Worm (Caenorhabditis elegans) whole organism, young adult: ENCODE results near the gene F53C11.9.
A peak's percentile ranks its signal among the peaks of the same experiment; 100 is the strongest.

Experiments used
- B0336.3 ChIP-seq: fragments of 200-800 bp; sonication (Bioruptor generic); IDR thresholded peaks from 2 replicates; pipeline ENCODE4 v1.3.6; 2022; ENCODE audit warnings: missing genetic modification characterization, missing compliant biosample characterization
- D2030.7 ChIP-seq: fragments of 200-800 bp; sonication (Bioruptor generic); IDR thresholded peaks from 2 replicates; pipeline ENCODE4 v1.3.6; 2022; ENCODE audit warnings: missing genetic modification reagents, missing genetic modification characterization, missing compliant biosample characterization
- K12H6.12 ChIP-seq: fragments of 200-800 bp; sonication (Bioruptor generic); optimal IDR thresholded peaks from 2 replicates; lab custom pipeline; 2018; ENCODE audit warnings: mild to moderate bottlenecking, missing genetic modification characterization, missing compliant biosample characterization
- Y56A3A.18 ChIP-seq: fragments of 200-800 bp; sonication (Bioruptor generic); IDR thresholded peaks from 2 replicates; pipeline ENCODE4 v1.3.6; 2022; ENCODE audit warnings: missing genetic modification reagents, missing genetic modification characterization, missing compliant biosample characterization
- Y95B8A.8 ChIP-seq: fragments of 200-800 bp; sonication (Bioruptor generic); IDR thresholded peaks from 2 replicates; pipeline ENCODE4 v1.3.6; 2022; ENCODE audit warnings: missing genetic modification reagents, missing genetic modification characterization, missing compliant biosample characterization
- ZK185.1 ChIP-seq: sonication (generic microtip); optimal IDR thresholded peaks from 2 replicates; lab custom pipeline; 2016; ENCODE audit warnings: mild to moderate bottlenecking, missing genetic modification characterization, missing compliant biosample characterization; ENCODE audit not compliant: poor library complexity, severe bottlenecking
- ama-1 ChIP-seq, 3 experiments: fragments of 150-350 bp in 1 of 3; sonication (generic microtip) in 2 of 3; optimal IDR thresholded peaks; 2 replicates each; lab custom pipeline; 2014 to 2018; ENCODE audit warnings: missing biosample characterization in 2 of 3, missing genetic modification characterization in 2 of 3, missing genetic modification reagents in 2 of 3
- atf-7 ChIP-seq: sonication (generic microtip); optimal IDR thresholded peaks from 2 replicates; lab custom pipeline; 2017; ENCODE audit warnings: mild to moderate bottlenecking, missing genetic modification characterization, missing compliant biosample characterization
- athp-1 ChIP-seq: sonication (generic microtip); optimal IDR thresholded peaks from 2 replicates; lab custom pipeline; 2017; ENCODE audit warnings: mild to moderate bottlenecking, missing genetic modification characterization, missing compliant biosample characterization
- attf-3 ChIP-seq: fragments of 200-800 bp; sonication (Bioruptor generic); conservative IDR thresholded peaks from 2 replicates; pipeline ENCODE4 v1.3.6; 2022; ENCODE audit warnings: missing genetic modification reagents, missing genetic modification characterization, missing compliant biosample characterization
- cebp-1 ChIP-seq, 2 experiments: fragments of 200-800 bp in 1 of 2; sonication (Bioruptor generic) in 1 of 2; sonication (generic microtip) in 1 of 2; IDR thresholded peaks in 1 of 2; optimal IDR thresholded peaks in 1 of 2; 2 replicates each; pipeline versions ENCODE4 v1.3.6 to Lab custom; 2017 to 2022; ENCODE audit warnings: missing compliant biosample characterization in 2 of 2, missing genetic modification characterization in 2 of 2, mild to moderate bottlenecking in 1 of 2, missing genetic modification reagents in 1 of 2, moderate library complexity in 1 of 2
- ceh-100 ChIP-seq: fragments of 200-800 bp; sonication (Bioruptor generic); IDR thresholded peaks from 2 replicates; pipeline ENCODE4 v1.3.6; 2022; ENCODE audit warnings: missing genetic modification reagents, missing genetic modification characterization, missing compliant biosample characterization
- ceh-27 ChIP-seq: fragments of 200-800 bp; sonication (Bioruptor generic); optimal IDR thresholded peaks from 2 replicates; lab custom pipeline; 2018; ENCODE audit warnings: mild to moderate bottlenecking, missing genetic modification characterization, moderate library complexity, missing compliant biosample characterization
- ceh-58 ChIP-seq: fragments of 200-800 bp; sonication (Bioruptor generic); IDR thresholded peaks from 2 replicates; pipeline ENCODE4 v1.3.6; 2022; ENCODE audit warnings: missing genetic modification characterization, missing compliant biosample characterization
- dox-1 ChIP-seq: fragments of 200-800 bp; sonication (Bioruptor generic); IDR thresholded peaks from 2 replicates; pipeline ENCODE4 v1.3.6; 2022; ENCODE audit warnings: missing genetic modification reagents, missing genetic modification characterization, missing compliant biosample characterization
- dpff-1 ChIP-seq: sonication (generic microtip); optimal IDR thresholded peaks from 2 replicates; lab custom pipeline; 2017; ENCODE audit warnings: mild to moderate bottlenecking, missing genetic modification characterization, missing compliant biosample characterization
- hmg-1.2 ChIP-seq: fragments of 200-800 bp; sonication (Bioruptor generic); IDR thresholded peaks from 2 replicates; pipeline ENCODE4 v1.3.6; 2022; ENCODE audit warnings: missing genetic modification reagents, missing genetic modification characterization, missing compliant biosample characterization
- hrde-1 ChIP-seq: sonication (generic microtip); optimal IDR thresholded peaks from 2 replicates; lab custom pipeline; 2016; ENCODE audit warnings: missing genetic modification characterization, mild to moderate bottlenecking, missing compliant biosample characterization, moderate library complexity, missing genotype, missing genetic modification reagents, borderline replicate concordance
- hsf-1 ChIP-seq: fragments of 200-800 bp; sonication (Bioruptor generic); IDR thresholded peaks from 2 replicates; pipeline ENCODE4 v1.3.6; 2022; ENCODE audit warnings: missing genetic modification reagents, missing genetic modification characterization, missing compliant biosample characterization
- let-526 ChIP-seq: fragments of 200-800 bp; sonication (Bioruptor generic); IDR thresholded peaks from 2 replicates; pipeline ENCODE4 v1.3.6; 2022; ENCODE audit warnings: missing genetic modification reagents, missing genetic modification characterization, missing compliant biosample characterization
- let-607 ChIP-seq, 2 experiments: fragments of 200-800 bp in 1 of 2; sonication (Bioruptor generic) in 1 of 2; sonication (generic microtip) in 1 of 2; optimal IDR thresholded peaks; 2 replicates each; lab custom pipeline; 2016 to 2018; ENCODE audit warnings: mild to moderate bottlenecking in 2 of 2, missing compliant biosample characterization in 2 of 2, missing genetic modification characterization in 2 of 2, moderate library complexity in 2 of 2, missing genotype in 1 of 2
- lin-35 ChIP-seq, 3 experiments: fragments of 150-350 bp in 2 of 3; sonication (generic microtip) in 1 of 3; optimal IDR thresholded peaks; 2 replicates each; lab custom pipeline; 2014 to 2018; ENCODE audit warnings: missing biosample characterization in 3 of 3, missing genetic modification characterization in 3 of 3, missing genetic modification reagents in 3 of 3
- lin-54 ChIP-seq: fragments of 200-800 bp; sonication (Bioruptor generic); optimal IDR thresholded peaks from 2 replicates; lab custom pipeline; 2018; ENCODE audit warnings: mild to moderate bottlenecking, missing genetic modification characterization, missing compliant biosample characterization
- madf-10 ChIP-seq: sonication (generic microtip); optimal IDR thresholded peaks from 2 replicates; lab custom pipeline; 2016; ENCODE audit warnings: mild to moderate bottlenecking, missing genetic modification characterization, missing compliant biosample characterization
- madf-8 ChIP-seq: fragments of 200-800 bp; sonication (Bioruptor generic); conservative IDR thresholded peaks from 2 replicates; pipeline ENCODE4 v1.3.6; 2022; ENCODE audit warnings: missing genetic modification reagents, missing genetic modification characterization, missing compliant biosample characterization
- mcd-1 ChIP-seq: fragments of 200-800 bp; sonication (Bioruptor generic); IDR thresholded peaks from 2 replicates; pipeline ENCODE4 v1.3.6; 2022; ENCODE audit warnings: missing genetic modification reagents, missing genetic modification characterization, missing compliant biosample characterization
- nhr-80 ChIP-seq: sonication (generic microtip); optimal IDR thresholded peaks from 2 replicates; lab custom pipeline; 2016; ENCODE audit warnings: missing genetic modification characterization, missing compliant biosample characterization
- nhr-90 ChIP-seq: sonication (generic microtip); optimal IDR thresholded peaks from 2 replicates; lab custom pipeline; 2016; ENCODE audit warnings: missing genotype, mild to moderate bottlenecking, missing genetic modification characterization, missing compliant biosample characterization
- rcor-1 ChIP-seq: fragments of 200-800 bp; sonication (Bioruptor generic); IDR thresholded peaks from 2 replicates; pipeline ENCODE4 v1.3.6; 2022; ENCODE audit warnings: missing genetic modification reagents, missing genetic modification characterization, missing compliant biosample characterization
- snpc-1.1 ChIP-seq: sonication (generic microtip); optimal IDR thresholded peaks from 2 replicates; lab custom pipeline; 2017; ENCODE audit warnings: missing genetic modification characterization, mild to moderate bottlenecking, missing compliant biosample characterization, antibody characterized with exemption, moderate library complexity, missing genotype, missing genetic modification reagents; ENCODE audit not compliant: insufficient read depth
- snpc-4 ChIP-seq, 5 experiments: fragments of 150-350 bp in 1 of 5; sonication (generic microtip) in 4 of 5; optimal IDR thresholded peaks; 2 replicates each; lab custom pipeline; 2014 to 2018; ENCODE audit warnings: missing genetic modification characterization in 5 of 5, missing biosample characterization in 3 of 5, antibody characterized with exemption in 2 of 5, mild to moderate bottlenecking in 2 of 5, missing compliant biosample characterization in 2 of 5, missing genotype in 2 of 5, moderate library complexity in 2 of 5, missing genetic modification reagents in 1 of 5
- somi-1 ChIP-seq: fragments of 200-800 bp; sonication (Bioruptor generic); optimal IDR thresholded peaks from 2 replicates; lab custom pipeline; 2018; ENCODE audit warnings: mild to moderate bottlenecking, missing genetic modification characterization, missing compliant biosample characterization
- sptf-2 ChIP-seq: fragments of 200-800 bp; sonication (Bioruptor generic); optimal IDR thresholded peaks from 2 replicates; lab custom pipeline; 2018; ENCODE audit warnings: mild to moderate bottlenecking, missing genetic modification characterization, missing compliant biosample characterization
- tlf-1 ChIP-seq: fragments of 200-800 bp; sonication (Bioruptor generic); optimal IDR thresholded peaks from 2 replicates; lab custom pipeline; 2018; ENCODE audit warnings: mild to moderate bottlenecking, missing genetic modification characterization, missing compliant biosample characterization
- zfh-2 ChIP-seq: fragments of 200-800 bp; sonication (Bioruptor generic); conservative IDR thresholded peaks from 2 replicates; pipeline ENCODE4 v1.3.6; 2022; ENCODE audit warnings: missing genetic modification reagents, missing genetic modification characterization, missing compliant biosample characterization
- ztf-18 ChIP-seq: sonication (generic microtip); optimal IDR thresholded peaks from 2 replicates; lab custom pipeline; 2016; ENCODE audit warnings: missing genotype, mild to moderate bottlenecking, missing genetic modification characterization, missing compliant biosample characterization
- ztf-22 ChIP-seq: fragments of 200-800 bp; sonication (Bioruptor generic); optimal IDR thresholded peaks from 2 replicates; lab custom pipeline; 2018; ENCODE audit warnings: mild to moderate bottlenecking, missing genetic modification characterization, moderate library complexity, missing compliant biosample characterization

F53C11.9 gene

DNA sequence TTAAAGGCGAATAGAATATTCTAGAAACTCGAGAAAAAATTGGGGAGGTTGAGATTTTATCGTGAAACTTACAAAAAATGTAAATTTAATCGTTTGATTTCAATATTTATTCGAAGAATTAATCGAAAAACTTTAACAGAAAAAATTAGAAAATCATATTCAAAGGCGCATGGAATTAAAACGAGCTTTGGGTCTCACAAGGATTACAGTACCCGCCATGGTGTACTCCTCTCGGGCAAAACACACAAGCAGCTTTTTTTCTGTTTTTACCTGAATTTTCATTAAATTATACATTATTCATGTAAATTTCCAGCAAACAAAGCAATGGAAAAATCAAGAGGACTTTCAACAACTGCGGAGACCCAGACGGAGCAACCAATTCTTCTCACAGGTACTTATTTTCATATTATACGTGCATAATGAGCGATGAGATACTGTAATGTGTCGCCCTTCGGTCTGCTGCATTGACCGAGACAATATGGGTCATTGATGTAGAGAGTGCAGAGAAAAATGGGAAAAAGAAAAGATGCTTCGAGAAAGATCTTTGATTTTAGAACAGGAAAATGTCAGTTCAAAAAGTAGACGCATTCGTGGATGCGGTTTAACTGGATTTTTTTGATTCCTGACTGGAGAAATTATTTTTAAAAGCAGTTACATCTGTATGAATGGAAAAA, 9.5 kb downstream of the F53C11.9 start, which contains the start of the genes F53C11.4 and F53C11.5 (continued):
- peak; percentile 35; the same call in 1 of the 2 replicates for TF ChIP-seq hmg-1.2
- peak; percentile 33 for TF ChIP-seq nhr-80
- peak; percentile 59 for TF ChIP-seq madf-8 (GFP tag; lab: Robert Waterston, UW)
- TF ChIP-seq snpc-4 (GFP tag; optimal IDR thresholded peaks at IDR 0.05; lab: Kevin White, UChicago): peak; percentile 20
- peak in 2 of 4 experiments; percentile 18 to 42 for TF ChIP-seq snpc-4 (tag; optimal IDR thresholded peaks at IDR 0.05; lab: Kevin White, UChicago)

DNA sequence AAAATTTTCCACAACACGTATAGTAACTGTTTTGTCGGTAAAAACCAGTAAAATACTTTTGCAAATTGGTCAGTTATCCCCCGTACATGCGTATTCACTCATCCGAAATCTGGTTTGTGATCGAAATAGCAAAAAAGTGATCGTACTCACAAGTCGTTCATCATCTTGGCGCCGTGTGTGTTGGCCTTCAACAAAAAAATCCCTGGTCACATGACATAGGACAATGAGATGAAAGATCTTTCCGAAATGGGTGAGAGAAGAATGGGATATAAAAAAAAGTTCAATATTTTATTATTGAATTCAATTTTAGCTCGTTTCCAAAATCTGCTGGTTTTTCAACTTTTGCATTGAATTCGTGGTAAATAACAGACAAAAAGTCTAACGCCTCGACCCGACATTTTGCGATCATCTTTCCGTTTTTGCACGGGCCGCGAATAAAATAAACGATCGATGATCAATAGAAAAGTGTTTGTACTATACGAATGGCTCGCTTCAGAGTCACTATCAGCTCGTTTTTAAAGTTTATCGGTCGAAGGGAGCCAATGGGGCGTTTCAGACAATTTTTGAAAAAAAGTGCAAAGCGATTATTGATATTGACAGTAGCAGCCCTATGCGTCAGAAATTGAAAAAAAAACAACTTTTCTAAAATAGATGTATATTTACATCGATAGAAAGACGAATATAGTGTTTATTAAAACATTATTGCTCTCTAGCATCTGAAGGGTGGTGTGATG, 10.3 kb downstream of the F53C11.9 start:
- TF ChIP-seq snpc-4 (GFP tag; optimal IDR thresholded peaks at IDR 0.05; lab: Kevin White, UChicago): no peak
- no peak for TF ChIP-seq snpc-4 (tag; optimal IDR thresholded peaks at IDR 0.05; lab: Kevin White, UChicago)
- peak; percentile 68 for TF ChIP-seq nhr-80
- TF ChIP-seq snpc-1.1 (tag; lab: Kevin White, UChicago): no peak
- peak in 1 of 3 experiments; percentile 6 for TF ChIP-seq lin-35 (GFP tag; optimal IDR thresholded peaks at IDR 0.05; lab: Kevin White, UChicago)
- TF ChIP-seq ceh-58 (GFP tag; lab: Robert Waterston, UW): no peak
- TF ChIP-seq let-526 (GFP tag; lab: Robert Waterston, UW): no peak
- TF ChIP-seq dpff-1 (tag; lab: Kevin White, UChicago): no peak
- no peak for TF ChIP-seq madf-8 (GFP tag; lab: Robert Waterston, UW)

DNA sequence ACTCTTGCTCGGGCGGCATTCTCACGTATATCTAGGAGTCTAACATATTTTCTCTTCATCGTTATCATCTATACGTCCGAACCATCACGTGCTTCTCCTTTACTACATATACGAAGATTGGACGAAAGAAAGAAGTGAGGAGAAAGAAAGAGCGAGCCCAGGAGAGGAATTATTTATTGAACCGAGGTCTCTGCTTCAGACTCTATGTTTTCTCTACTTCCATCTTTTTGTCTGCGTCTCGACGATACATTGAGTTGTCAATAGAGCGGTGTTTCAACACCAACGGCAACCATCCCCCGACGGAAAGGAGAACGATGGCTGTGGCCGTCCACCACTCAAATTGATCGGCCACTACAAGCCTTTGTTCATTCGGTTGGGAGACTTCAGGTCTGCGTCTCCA, 11.5 kb downstream of the F53C11.9 start:
- peak; percentile 76 for TF ChIP-seq ceh-27 (GFP tag; lab: Kevin White, UChicago)
- peak; percentile 84 for TF ChIP-seq K12H6.12 (tag; lab: Kevin White, UChicago)
- no peak; the same call in 1 of the 2 replicates for TF ChIP-seq hsf-1 (GFP tag; lab: Robert Waterston, UW)
- no peak for TF ChIP-seq snpc-4 (GFP tag; optimal IDR thresholded peaks at IDR 0.05; lab: Kevin White, UChicago)
- TF ChIP-seq snpc-4 (tag; optimal IDR thresholded peaks at IDR 0.05; lab: Kevin White, UChicago): peak; percentile 16 to 64 (median 48)
- TF ChIP-seq mcd-1 (GFP tag; lab: Robert Waterston, UW): peak; percentile 79
- TF ChIP-seq ztf-18 (tag; lab: Kevin White, UChicago): peak; percentile 48
- TF ChIP-seq lin-35 (GFP tag; optimal IDR thresholded peaks at IDR 0.05; lab: Kevin White, UChicago): peak in 1 of 3 experiments; percentile 56
- TF ChIP-seq D2030.7 (GFP tag; lab: Robert Waterston, UW): no peak
- peak; percentile 72; the same call in 1 of the 2 replicates for TF ChIP-seq cebp-1 (GFP tag; IDR thresholded peaks at IDR 0.05; lab: Robert Waterston, UW)
- peak; percentile 88 for TF ChIP-seq cebp-1 (tag; optimal IDR thresholded peaks at IDR 0.05; lab: Kevin White, UChicago)
- TF ChIP-seq tlf-1 (GFP tag; lab: Kevin White, UChicago): peak; percentile 26
- peak; percentile 20 for TF ChIP-seq somi-1 (GFP tag; lab: Kevin White, UChicago)
- no peak for TF ChIP-seq hrde-1 (tag; lab: Kevin White, UChicago)
- no peak for TF ChIP-seq atf-7 (tag; lab: Kevin White, UChicago)
- TF ChIP-seq Y95B8A.8 (GFP tag; lab: Robert Waterston, UW): peak; percentile 73; the same call in 1 of the 2 replicates
- TF ChIP-seq athp-1: peak; percentile 1
- TF ChIP-seq let-526 (GFP tag; lab: Robert Waterston, UW): peak; percentile 61; the same call in 1 of the 2 replicates
- TF ChIP-seq zfh-2 (GFP tag; lab: Robert Waterston, UW): peak; percentile 85
- TF ChIP-seq B0336.3 (GFP tag; lab: Robert Waterston, UW): peak; percentile 39; the same call in 1 of the 2 replicates
- no peak for TF ChIP-seq ztf-22 (GFP tag; lab: Kevin White, UChicago)
- TF ChIP-seq let-607 (tag; optimal IDR thresholded peaks at IDR 0.05; lab: Kevin White, UChicago): peak in 1 of 2 experiments; percentile 41
- TF ChIP-seq ZK185.1 (tag; lab: Kevin White, UChicago): peak; percentile 7
- no peak for TF ChIP-seq attf-3
- TF ChIP-seq sptf-2 (GFP tag; lab: Kevin White, UChicago): no peak
- TF ChIP-seq lin-54 (GFP tag; lab: Kevin White, UChicago): peak; percentile 51
- TF ChIP-seq nhr-90 (tag; lab: Kevin White, UChicago): peak; percentile 23
- TF ChIP-seq Y56A3A.18 (GFP tag; lab: Robert Waterston, UW): 0 out of 2 replicates have a peak, but pooled peaks have one; percentile 51
- peak; percentile 25; the same call in 1 of the 2 replicates for TF ChIP-seq ceh-100 (GFP tag; lab: Robert Waterston, UW)
- TF ChIP-seq nhr-80: peak; percentile 93
- peak; percentile 12 for TF ChIP-seq ama-1 (optimal IDR thresholded peaks at IDR 0.05; lab: Kevin White, UChicago)
- TF ChIP-seq ama-1 (GFP tag; optimal IDR thresholded peaks at IDR 0.05; lab: Kevin White, UChicago): no peak
- TF ChIP-seq madf-10 (tag; lab: Kevin White, UChicago): peak; percentile 61
- TF ChIP-seq dox-1 (GFP tag; lab: Robert Waterston, UW): peak; percentile 79
- peak; percentile 24; the same call in 1 of the 2 replicates for TF ChIP-seq rcor-1 (GFP tag; lab: Robert Waterston, UW)
- TF ChIP-seq hmg-1.2: peak; percentile 59; the same call in 1 of the 2 replicates
